Fruit fly (Drosophila melanogaster): Measurements from ENCODE around the gene CG4789.

CG4789 gene

dm6 chrX:16751579-16752156, 49.1 kb upstream of the CG4789 start, which contains the start of gene goe (continued):
- TF ChIP-seq so (GFP tag; IDR thresholded peaks at IDR 0.05) (peak; percentile 66; the same call in 2 of the 3 replicates), tx (GFP tag; optimal IDR thresholded peaks at IDR 0.05) (peak; percentile 73), CG7372 (GFP tag; IDR thresholded peaks at IDR 0.05) (peak; percentile 58; the same call in 1 of the 2 replicates), Ssrp (tag; optimal IDR thresholded peaks at IDR 0.05) (peak; percentile 30), MBD-R2 (GFP tag; IDR thresholded peaks at IDR 0.05) (peak; percentile 67), CG31224 (GFP tag; IDR thresholded peaks at IDR 0.05) (peak; percentile 69), HHEX (GFP tag; optimal IDR thresholded peaks at IDR 0.05) (peak; percentile 59), CG4730 (GFP tag; IDR thresholded peaks at IDR 0.05) (peak; percentile 54), CG12659 (GFP tag; optimal IDR thresholded peaks at IDR 0.05) (peak; percentile 90), grau (tag; optimal IDR thresholded peaks at IDR 0.05) (peak; percentile 76), CG9437 (GFP tag; optimal IDR thresholded peaks at IDR 0.05) (peak; percentile 56), gt (GFP tag; IDR thresholded peaks at IDR 0.05) (peak; percentile 22; the same call in 1 of the 2 replicates), HLH3B (GFP tag; IDR thresholded peaks at IDR 0.05) (peak; percentile 71), Fer3 (tag; optimal IDR thresholded peaks at IDR 0.05) (peak; percentile 72), CG4282 (GFP tag; optimal IDR thresholded peaks at IDR 0.05) (peak; percentile 80), Usf (GFP tag; optimal IDR thresholded peaks at IDR 0.05) (peak; percentile 67), Mrtf (GFP tag; IDR thresholded peaks at IDR 0.05) (peak; percentile 74), CG6689 (GFP tag; IDR thresholded peaks at IDR 0.05) (peak; percentile 57), Stat92E (GFP tag; optimal IDR thresholded peaks at IDR 0.05) (peak in 1 of 3 experiments; percentile 39), Asciz (GFP tag; optimal IDR thresholded peaks at IDR 0.05) (peak; percentile 58), CG3065 (GFP tag; optimal IDR thresholded peaks at IDR 0.05) (peak; percentile 73), gfzf (GFP tag; optimal IDR thresholded peaks at IDR 0.05) (peak; percentile 65), CG12942 (GFP tag; optimal IDR thresholded peaks at IDR 0.05) (peak; percentile 82), Jarid2 (GFP tag; optimal IDR thresholded peaks at IDR 0.05) (peak; percentile 49), sna (GFP tag; IDR thresholded peaks at IDR 0.05; ENCODE audit: partially characterized antibody) (peak; percentile 79; the same call in 1 of the 2 replicates), tio (GFP tag; optimal IDR thresholded peaks at IDR 0.05) (peak; percentile 68), dmrt11E (tag; optimal IDR thresholded peaks at IDR 0.05) (peak; percentile 68), CG34224 (GFP tag; IDR thresholded peaks at IDR 0.05; ENCODE audit: partially characterized antibody) (peak; percentile 86), CG17568 (GFP tag; optimal IDR thresholded peaks at IDR 0.05) (peak; percentile 83), sr (GFP tag; IDR thresholded peaks at IDR 0.05) (peak; percentile 73; the same call in 2 of the 3 replicates), Scr (GFP tag; IDR thresholded peaks at IDR 0.05; ENCODE audit: partially characterized antibody) (peak; percentile 89), Hand (GFP tag; optimal IDR thresholded peaks at IDR 0.05) (peak; percentile 52), Doc2 (GFP tag; IDR thresholded peaks at IDR 0.05) (no peak), CG10209 (GFP tag; optimal IDR thresholded peaks at IDR 0.05) (peak; percentile 64), CG7839 (tag; optimal IDR thresholded peaks at IDR 0.05) (peak; percentile 66), chinmo (GFP tag; IDR thresholded peaks at IDR 0.05; ENCODE audit: partially characterized antibody) (peak; percentile 91; the same call in 3 of the 4 replicates), Vsx1 (GFP tag; optimal IDR thresholded peaks at IDR 0.05) (peak; percentile 80), kni (GFP tag; optimal IDR thresholded peaks at IDR 0.05) (peak; percentile 5), gsb-n (tag; optimal IDR thresholded peaks at IDR 0.05) (peak; percentile 72), Bdp1 (GFP tag; optimal IDR thresholded peaks at IDR 0.05) (peak; percentile 74), Xrp1 (GFP tag; IDR thresholded peaks at IDR 0.05) (peak; percentile 54), her (GFP tag; optimal IDR thresholded peaks at IDR 0.05) (peak; percentile 79), fd102C (GFP tag; optimal IDR thresholded peaks at IDR 0.05) (peak; percentile 33), CG1529 (GFP tag; optimal IDR thresholded peaks at IDR 0.05) (peak; percentile 6), pb (GFP tag; optimal IDR thresholded peaks at IDR 0.05) (peak; percentile 65), CG17186 (GFP tag; optimal IDR thresholded peaks at IDR 0.05) (peak; percentile 78), p53 (GFP tag; optimal IDR thresholded peaks at IDR 0.05) (peak; percentile 85), CG6854 (GFP tag; optimal IDR thresholded peaks at IDR 0.05) (peak; percentile 50)

Measured in whole organism, embryonic.